Fruit fly (Drosophila melanogaster): ENCODE measurements around the gene CG6230.

CG6230 gene

dm6 chr2L:11068441-11068840 lies 51.7 kb downstream of the CG6230 start (continued):
- 0 out of 3 replicates have a peak, but pooled peaks have one; percentile 10 for TF ChIP-seq CG6163 (GFP tag; IDR thresholded peaks at IDR 0.05)
- TF ChIP-seq ss (GFP tag; optimal IDR thresholded peaks at IDR 0.05), result peak; percentile 42 to 47
- TF ChIP-seq Smox (GFP tag; optimal IDR thresholded peaks at IDR 0.05), result no peak

DNA sequence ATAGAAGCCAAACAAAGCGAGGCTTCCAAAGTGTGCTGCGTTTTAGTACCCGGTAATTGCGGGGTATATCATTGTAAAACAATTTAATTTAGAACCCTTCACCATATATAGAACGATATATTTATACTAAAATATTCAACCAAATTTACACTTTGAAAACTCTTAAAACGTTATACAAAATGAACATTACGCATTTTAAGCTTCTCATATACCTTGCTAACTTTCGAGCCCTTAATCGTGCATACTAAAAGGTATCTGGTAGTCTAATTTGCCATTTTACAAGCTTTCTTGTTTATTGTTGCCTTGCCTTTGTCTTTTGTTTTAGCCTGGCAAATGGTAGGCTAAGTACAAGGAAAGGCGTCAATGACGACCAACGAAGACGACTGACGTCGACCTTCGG lies 52.1 kb downstream of the CG6230 start:
- TF ChIP-seq CG6792 (GFP tag; optimal IDR thresholded peaks at IDR 0.05) (no peak), OdsH (GFP tag; optimal IDR thresholded peaks at IDR 0.05) (no peak), topi (GFP tag; optimal IDR thresholded peaks at IDR 0.05) (peak; percentile 0), esn (GFP tag; optimal IDR thresholded peaks at IDR 0.05) (peak; percentile 20), CG8119 (GFP tag; IDR thresholded peaks at IDR 0.05) (no peak), CG6854 (GFP tag; optimal IDR thresholded peaks at IDR 0.05) (no peak), CG34406 (GFP tag; optimal IDR thresholded peaks at IDR 0.05) (no peak), Gug (GFP tag; IDR thresholded peaks at IDR 0.05) (no peak), CG11294 (GFP tag; IDR thresholded peaks at IDR 0.05) (no peak), Ets96B (tag; optimal IDR thresholded peaks at IDR 0.05) (no peak), Sox102F (GFP tag; optimal IDR thresholded peaks at IDR 0.05) (no peak), svp (GFP tag) (no peak), achi (GFP tag; optimal IDR thresholded peaks at IDR 0.05) (no peak), Hr39 (GFP tag; optimal IDR thresholded peaks at IDR 0.05) (no peak), Hr38 (GFP tag; optimal IDR thresholded peaks at IDR 0.05) (no peak), Eip78C (GFP tag) (peak; percentile 17), CG11762 (GFP tag; optimal IDR thresholded peaks at IDR 0.05; ENCODE audit: insufficient read depth) (no peak), spab (GFP tag; optimal IDR thresholded peaks at IDR 0.05) (no peak), CG8319 (GFP tag; optimal IDR thresholded peaks at IDR 0.05) (no peak), lz (GFP tag; optimal IDR thresholded peaks at IDR 0.05) (peak; percentile 12), CG6276 (GFP tag; optimal IDR thresholded peaks at IDR 0.05) (no peak), CG3919 (GFP tag; optimal IDR thresholded peaks at IDR 0.05) (no peak), net (GFP tag; optimal IDR thresholded peaks at IDR 0.05) (no peak), Blimp-1 (GFP tag; optimal IDR thresholded peaks at IDR 0.05) (no peak), CG15336 (GFP tag; IDR thresholded peaks at IDR 0.05) (no peak), CG6163 (GFP tag; IDR thresholded peaks at IDR 0.05) (no peak), salr (GFP tag; optimal IDR thresholded peaks at IDR 0.05) (no peak), Lpt (GFP tag; optimal IDR thresholded peaks at IDR 0.05) (no peak), CG4318 (GFP tag; optimal IDR thresholded peaks at IDR 0.05) (no peak), Sox14 (GFP tag; optimal IDR thresholded peaks at IDR 0.05) (peak; percentile 31), Sox15 (GFP tag; optimal IDR thresholded peaks at IDR 0.05) (no peak), eg (GFP tag; IDR thresholded peaks at IDR 0.05) (no peak), fkh (GFP tag; optimal IDR thresholded peaks at IDR 0.05) (no peak), Smox (GFP tag; optimal IDR thresholded peaks at IDR 0.05) (peak; percentile 0), CG11902 (GFP tag; optimal IDR thresholded peaks at IDR 0.05) (no peak), Ets21C (GFP tag; optimal IDR thresholded peaks at IDR 0.05) (no peak), CG16779 (tag; optimal IDR thresholded peaks at IDR 0.05) (no peak), CG10669 (GFP tag; optimal IDR thresholded peaks at IDR 0.05) (no peak), dac (GFP tag; optimal IDR thresholded peaks at IDR 0.05) (no peak), CG1621 (tag; optimal IDR thresholded peaks at IDR 0.05) (no peak), vri (GFP tag; optimal IDR thresholded peaks at IDR 0.05) (no peak), fd59A (GFP tag; optimal IDR thresholded peaks at IDR 0.05) (no peak), ss (GFP tag; optimal IDR thresholded peaks at IDR 0.05) (no peak), Met (GFP tag; optimal IDR thresholded peaks at IDR 0.05) (peak; percentile 42), Eip75B (GFP tag; optimal IDR thresholded peaks at IDR 0.05) (no peak), CG10631 (GFP tag; optimal IDR thresholded peaks at IDR 0.05) (no peak), CG6808 (GFP tag; optimal IDR thresholded peaks at IDR 0.05) (no peak), Eip93F (GFP tag; optimal IDR thresholded peaks at IDR 0.05) (no peak), cyc (GFP tag; optimal IDR thresholded peaks at IDR 0.05) (no peak), CG7368 (GFP tag; optimal IDR thresholded peaks at IDR 0.05) (no peak), CG3032 (tag; optimal IDR thresholded peaks at IDR 0.05) (no peak)

Data from whole organism, prepupa.